Fruit fly (Drosophila melanogaster): ENCODE data around the gene CG7914.

CG7914 gene

DNA sequence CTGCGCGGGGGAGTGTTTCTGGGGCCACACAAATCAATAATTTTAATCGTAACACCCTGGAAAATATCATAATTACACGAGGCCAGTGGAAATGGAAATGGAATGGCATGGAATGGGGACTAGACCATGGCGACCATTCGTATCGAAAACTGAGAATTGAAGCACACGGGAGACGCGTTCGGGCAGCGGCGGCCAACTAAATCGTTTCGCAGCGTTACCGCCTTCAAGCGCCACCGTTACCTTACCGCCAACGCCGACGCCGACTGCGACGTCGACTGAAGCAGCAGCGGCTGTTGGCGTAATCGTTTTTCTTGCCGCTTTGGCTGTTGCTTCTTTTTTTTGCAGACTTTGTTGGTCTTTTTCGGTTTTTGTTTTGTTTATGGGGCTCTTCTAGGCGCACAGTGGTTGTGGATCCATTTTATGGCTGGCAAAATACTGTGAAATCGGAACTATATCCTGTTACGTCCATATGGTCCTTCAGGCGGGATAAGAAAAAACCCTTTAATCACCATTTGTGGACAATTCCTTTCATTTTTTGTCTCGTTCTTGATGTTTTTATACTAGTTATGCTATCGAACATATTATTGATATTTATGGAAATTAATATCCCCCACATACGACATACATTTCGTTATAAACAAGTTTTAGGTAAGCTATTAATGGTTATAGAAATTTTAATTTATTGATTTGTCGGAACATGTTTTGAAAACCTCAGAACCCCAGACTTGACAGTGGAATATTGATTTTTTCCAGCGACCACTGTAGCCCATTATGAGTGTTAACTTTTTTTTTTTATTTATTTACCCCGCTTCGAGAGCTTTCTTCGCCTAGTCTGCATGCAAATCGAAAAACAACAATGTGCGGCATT is 27.9 kb downstream of the CG7914 start:
- TF ChIP-seq CG9948 (tag; optimal IDR thresholded peaks at IDR 0.05) (peak; percentile 25), CG15710 (tag; optimal IDR thresholded peaks at IDR 0.05) (peak; percentile 63), CG10348 (GFP tag; IDR thresholded peaks at IDR 0.05) (no peak), Ets98B (GFP tag; IDR thresholded peaks at IDR 0.05) (peak; percentile 61), D1 (tag; optimal IDR thresholded peaks at IDR 0.05) (no peak), gl (tag; optimal IDR thresholded peaks at IDR 0.05) (peak; percentile 79), rn (GFP tag; IDR thresholded peaks at IDR 0.05) (no peak), Pif1A (GFP tag; optimal IDR thresholded peaks at IDR 0.05) (no peak), CG8159 (tag; optimal IDR thresholded peaks at IDR 0.05) (peak; percentile 43), CG13204 (GFP tag; optimal IDR thresholded peaks at IDR 0.05) (peak; percentile 81), CG12605 (GFP tag; IDR thresholded peaks at IDR 0.05) (peak; percentile 83), CG14655 (GFP tag; optimal IDR thresholded peaks at IDR 0.05) (no peak), CG4496 (GFP tag; IDR thresholded peaks at IDR 0.05) (peak; percentile 81), EcR (GFP tag; optimal IDR thresholded peaks at IDR 0.05) (no peak), Pif1B (GFP tag; optimal IDR thresholded peaks at IDR 0.05) (no peak), Snoo (tag; optimal IDR thresholded peaks at IDR 0.05) (no peak), CG17806 (tag; optimal IDR thresholded peaks at IDR 0.05) (peak; percentile 16), CG34367 (tag; optimal IDR thresholded peaks at IDR 0.05) (peak; percentile 49), CG32121 (GFP tag; IDR thresholded peaks at IDR 0.05) (peak; percentile 36; the same call in 1 of the 2 replicates), CG8301 (tag; optimal IDR thresholded peaks at IDR 0.05) (no peak), fd96Ca (GFP tag; IDR thresholded peaks at IDR 0.05) (peak; percentile 40; the same call in 1 of the 3 replicates)

DNA sequence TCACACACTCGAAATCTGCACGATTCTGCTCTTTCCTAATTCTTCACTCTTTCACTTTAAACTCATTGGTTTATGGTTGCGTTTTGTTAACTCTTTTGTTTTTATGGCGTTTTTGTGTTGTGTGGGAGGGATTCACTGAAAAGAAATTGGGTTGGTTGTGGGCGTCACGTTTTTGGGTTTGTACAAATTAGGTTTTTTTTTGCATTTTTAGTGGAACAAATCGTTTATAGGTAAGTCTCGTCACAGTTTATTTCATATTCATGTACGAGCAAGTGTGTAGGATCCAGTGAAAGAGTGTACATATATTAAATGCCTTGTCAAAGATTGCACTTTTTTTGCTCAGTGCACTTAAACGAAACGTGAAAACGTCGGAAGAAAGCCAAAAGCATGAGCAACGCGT is 28.5 kb downstream of the CG7914 start:
- TF ChIP-seq Snoo (tag; optimal IDR thresholded peaks at IDR 0.05) = peak; percentile 58
- TF ChIP-seq Pif1B (GFP tag; optimal IDR thresholded peaks at IDR 0.05) = no peak
- no peak for TF ChIP-seq CG8159 (tag; optimal IDR thresholded peaks at IDR 0.05)
- 0 out of 3 replicates have a peak, but pooled peaks have one; percentile 34 for TF ChIP-seq CG4496 (GFP tag; IDR thresholded peaks at IDR 0.05)
- TF ChIP-seq CG8301 (tag; optimal IDR thresholded peaks at IDR 0.05) = no peak
- TF ChIP-seq CG9948 (tag; optimal IDR thresholded peaks at IDR 0.05) = peak; percentile 17
- TF ChIP-seq Pif1A (GFP tag; optimal IDR thresholded peaks at IDR 0.05) = peak; percentile 23
- no peak for TF ChIP-seq D1 (tag; optimal IDR thresholded peaks at IDR 0.05)

DNA sequence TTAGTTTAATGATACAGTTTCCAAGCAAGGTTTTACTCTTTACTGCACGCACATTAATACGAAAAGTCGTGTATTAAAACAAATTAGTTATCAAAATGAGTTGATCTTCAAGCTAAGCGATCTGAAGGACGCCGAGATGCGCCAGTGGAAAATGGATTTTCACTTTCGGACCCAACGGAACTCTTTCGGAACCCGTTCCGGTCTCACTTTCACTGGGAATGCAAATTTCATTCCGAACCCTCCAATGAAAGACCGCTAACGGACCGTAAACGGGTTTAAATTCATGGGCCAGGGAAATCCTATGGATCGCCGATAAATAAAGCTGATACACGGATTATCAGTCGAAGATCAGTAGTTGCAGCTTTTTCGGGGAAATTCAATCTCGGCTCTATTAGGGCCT is 29.8 kb downstream of the CG7914 start:
- TF ChIP-seq CG32121 (GFP tag; IDR thresholded peaks at IDR 0.05) = no peak
- no peak for TF ChIP-seq CG12605 (GFP tag; IDR thresholded peaks at IDR 0.05)

DNA sequence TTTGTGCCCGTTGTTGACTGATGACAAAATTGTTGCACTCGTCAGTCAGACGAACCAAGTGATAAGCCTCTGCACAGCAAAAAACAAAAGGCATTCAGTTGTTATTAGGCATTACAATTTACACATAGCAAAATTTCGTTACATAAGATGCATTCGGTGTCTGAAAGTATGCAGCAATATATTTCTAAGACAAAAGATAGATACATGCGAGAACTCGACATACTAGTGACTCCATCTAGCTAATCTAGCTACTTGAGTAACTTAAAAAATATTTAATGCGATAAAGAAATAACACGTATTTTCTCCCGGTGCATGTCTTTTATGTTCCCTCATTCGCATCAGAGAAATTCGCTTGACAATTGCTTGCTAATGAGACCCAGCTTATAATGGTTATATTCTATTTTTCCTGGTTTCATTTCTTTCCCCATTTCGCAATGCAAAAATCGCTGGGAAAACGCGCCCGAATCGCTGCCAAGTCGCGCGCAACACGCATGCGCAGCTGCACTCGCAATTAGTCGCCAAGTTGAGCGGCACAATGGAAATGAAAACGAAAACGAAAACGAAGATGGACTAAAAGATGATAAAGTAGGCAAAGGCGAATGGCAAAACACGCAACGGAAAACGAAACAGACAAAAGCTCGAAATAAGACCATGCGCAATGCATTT is 30.9 kb downstream of the CG7914 start:
- TF ChIP-seq CG15710 (tag; optimal IDR thresholded peaks at IDR 0.05) (peak; percentile 78), CG4496 (GFP tag; IDR thresholded peaks at IDR 0.05) (peak; percentile 41; the same call in 2 of the 3 replicates), CG14655 (GFP tag; optimal IDR thresholded peaks at IDR 0.05) (peak; percentile 64), Pif1B (GFP tag; optimal IDR thresholded peaks at IDR 0.05) (peak; percentile 80), rn (GFP tag; IDR thresholded peaks at IDR 0.05) (0 out of 2 replicates have a peak, but pooled peaks have one; percentile 42), CG17806 (tag; optimal IDR thresholded peaks at IDR 0.05) (peak; percentile 51), Ets98B (GFP tag; IDR thresholded peaks at IDR 0.05) (peak; percentile 36), CG12605 (GFP tag; IDR thresholded peaks at IDR 0.05) (no peak), CG8301 (tag; optimal IDR thresholded peaks at IDR 0.05) (peak; percentile 52), Snoo (tag; optimal IDR thresholded peaks at IDR 0.05) (peak; percentile 49), D1 (tag; optimal IDR thresholded peaks at IDR 0.05) (no peak), CG10348 (GFP tag; IDR thresholded peaks at IDR 0.05) (no peak), CG32121 (GFP tag; IDR thresholded peaks at IDR 0.05) (peak; percentile 45; the same call in 1 of the 2 replicates), CG34367 (tag; optimal IDR thresholded peaks at IDR 0.05) (peak; percentile 79), CG9948 (tag; optimal IDR thresholded peaks at IDR 0.05) (peak; percentile 69), Pif1A (GFP tag; optimal IDR thresholded peaks at IDR 0.05) (peak; percentile 86), CG13204 (GFP tag; optimal IDR thresholded peaks at IDR 0.05) (peak; percentile 43), gl (tag; optimal IDR thresholded peaks at IDR 0.05) (peak; percentile 43), CG8159 (tag; optimal IDR thresholded peaks at IDR 0.05) (peak; percentile 69), fd96Ca (GFP tag; IDR thresholded peaks at IDR 0.05) (peak; percentile 54; the same call in 1 of the 3 replicates), EcR (GFP tag; optimal IDR thresholded peaks at IDR 0.05) (no peak)

DNA sequence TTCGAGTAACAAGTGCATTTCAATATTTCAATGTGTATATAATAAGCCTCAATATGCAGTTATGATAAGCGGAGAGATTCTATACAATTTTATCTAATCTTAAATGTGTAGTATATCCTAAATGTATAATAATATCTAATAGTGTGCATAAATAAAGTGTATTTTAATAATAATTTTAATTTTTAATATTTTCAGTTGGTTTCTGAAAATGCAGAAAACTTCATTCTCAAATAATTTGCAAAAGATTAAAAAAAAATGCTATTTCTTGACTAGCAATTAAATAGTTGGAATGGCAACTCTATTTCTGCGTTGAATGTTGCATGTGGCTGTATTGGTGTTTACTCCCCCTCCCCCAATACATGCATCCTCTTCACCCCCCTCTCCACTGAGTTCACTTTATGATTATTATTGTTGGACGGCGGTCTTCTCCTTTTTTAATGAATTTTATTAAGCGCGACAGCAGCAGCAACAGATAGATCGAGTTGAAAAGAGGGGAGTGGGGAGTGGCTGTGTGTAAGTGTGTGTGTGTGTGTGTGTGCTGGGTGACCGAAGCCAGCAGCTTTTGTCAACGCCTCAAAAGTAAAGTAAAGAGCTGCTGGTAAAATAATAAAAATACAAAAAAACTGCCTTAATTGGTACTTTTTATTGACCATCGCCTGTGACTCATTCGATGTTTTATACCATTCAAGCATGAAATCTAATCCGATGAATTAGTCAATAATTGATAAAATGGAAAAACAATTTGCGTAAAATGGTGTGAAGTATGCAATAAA is 32.4 kb downstream of the CG7914 start:
- no peak for TF ChIP-seq rn (GFP tag; IDR thresholded peaks at IDR 0.05)
- TF ChIP-seq Ets98B (GFP tag; IDR thresholded peaks at IDR 0.05) = no peak
- TF ChIP-seq CG12605 (GFP tag; IDR thresholded peaks at IDR 0.05) = no peak
- no peak for TF ChIP-seq Pif1B (GFP tag; optimal IDR thresholded peaks at IDR 0.05)
- no peak for TF ChIP-seq CG32121 (GFP tag; IDR thresholded peaks at IDR 0.05)
- peak; percentile 7 for TF ChIP-seq CG17806 (tag; optimal IDR thresholded peaks at IDR 0.05)
- TF ChIP-seq CG8301 (tag; optimal IDR thresholded peaks at IDR 0.05) = peak; percentile 20
- TF ChIP-seq Pif1A (GFP tag; optimal IDR thresholded peaks at IDR 0.05) = no peak
- TF ChIP-seq CG13204 (GFP tag; optimal IDR thresholded peaks at IDR 0.05) = peak; percentile 47
- no peak for TF ChIP-seq EcR (GFP tag; optimal IDR thresholded peaks at IDR 0.05)
- TF ChIP-seq CG34367 (tag; optimal IDR thresholded peaks at IDR 0.05) = peak; percentile 32
- TF ChIP-seq CG15710 (tag; optimal IDR thresholded peaks at IDR 0.05) = peak; percentile 52
- TF ChIP-seq CG9948 (tag; optimal IDR thresholded peaks at IDR 0.05) = peak; percentile 44
- no peak for TF ChIP-seq gl (tag; optimal IDR thresholded peaks at IDR 0.05)
- no peak for TF ChIP-seq Snoo (tag; optimal IDR thresholded peaks at IDR 0.05)
- peak; percentile 21 for TF ChIP-seq D1 (tag; optimal IDR thresholded peaks at IDR 0.05)
- TF ChIP-seq fd96Ca (GFP tag; IDR thresholded peaks at IDR 0.05) = no peak
- no peak for TF ChIP-seq CG4496 (GFP tag; IDR thresholded peaks at IDR 0.05)
- no peak for TF ChIP-seq CG10348 (GFP tag; IDR thresholded peaks at IDR 0.05)
- TF ChIP-seq CG8159 (tag; optimal IDR thresholded peaks at IDR 0.05) = peak; percentile 69
- TF ChIP-seq CG14655 (GFP tag; optimal IDR thresholded peaks at IDR 0.05) = peak; percentile 40
